Worm (Caenorhabditis elegans) whole organism, young adult: ENCODE data around the gene F58G6.3.

Experiments
- B0019.2 ChIP-seq: fragments of 200-800 bp; sonication (Bioruptor generic); conservative IDR thresholded peaks from 2 replicates; pipeline ENCODE4 v1.3.6; 2022; ENCODE audit warnings: missing genetic modification reagents, missing genetic modification characterization, missing compliant biosample characterization
- B0336.3 ChIP-seq: fragments of 200-800 bp; sonication (Bioruptor generic); IDR thresholded peaks from 2 replicates; pipeline ENCODE4 v1.3.6; 2022; ENCODE audit warnings: missing genetic modification characterization, missing compliant biosample characterization
- C06A6.2 ChIP-seq: fragments of 200-800 bp; sonication (Bioruptor generic); conservative IDR thresholded peaks from 2 replicates; pipeline ENCODE4 v1.3.6; 2022; ENCODE audit warnings: missing genetic modification characterization, missing compliant biosample characterization
- F22D6.2 ChIP-seq: sonication (generic microtip); optimal IDR thresholded peaks from 2 replicates; lab custom pipeline; 2016; ENCODE audit warnings: mild to moderate bottlenecking, missing genetic modification characterization, missing compliant biosample characterization
- F23B12.7 ChIP-seq: sonication (generic microtip); optimal IDR thresholded peaks from 2 replicates; lab custom pipeline; 2017; ENCODE audit warnings: missing genetic modification characterization, mild to moderate bottlenecking, missing compliant biosample characterization, antibody characterized with exemption, moderate library complexity; ENCODE audit not compliant: insufficient read depth
- F49E8.2 ChIP-seq: sonication (generic microtip); optimal IDR thresholded peaks from 3 replicates; lab custom pipeline; 2017; ENCODE audit warnings: missing genetic modification characterization, mild to moderate bottlenecking, missing compliant biosample characterization, antibody characterized with exemption, moderate library complexity; ENCODE audit not compliant: insufficient read depth
- K11D2.4 ChIP-seq: fragments of 200-800 bp; sonication (Bioruptor generic); IDR thresholded peaks from 2 replicates; pipeline ENCODE4 v1.3.6; 2022; ENCODE audit warnings: missing genetic modification reagents, missing genetic modification characterization, missing compliant biosample characterization
- Y53G8AR.9 ChIP-seq: fragments of 200-800 bp; sonication (Bioruptor generic); conservative IDR thresholded peaks from 2 replicates; pipeline ENCODE4 v1.3.6; 2022; ENCODE audit warnings: missing genetic modification reagents, missing genetic modification characterization, missing compliant biosample characterization
- ama-1 ChIP-seq, 3 experiments: fragments of 150-350 bp in 1 of 3; sonication (generic microtip) in 2 of 3; optimal IDR thresholded peaks; 2 replicates each; lab custom pipeline; 2014 to 2018; ENCODE audit warnings: missing biosample characterization in 2 of 3, missing genetic modification characterization in 2 of 3, missing genetic modification reagents in 2 of 3
- attf-5 ChIP-seq: fragments of 200-800 bp; sonication (Bioruptor generic); optimal IDR thresholded peaks from 2 replicates; lab custom pipeline; 2018; ENCODE audit warnings: mild to moderate bottlenecking, missing genetic modification characterization, missing compliant biosample characterization
- cebp-1 ChIP-seq, 2 experiments: fragments of 200-800 bp in 1 of 2; sonication (Bioruptor generic) in 1 of 2; sonication (generic microtip) in 1 of 2; IDR thresholded peaks in 1 of 2; optimal IDR thresholded peaks in 1 of 2; 2 replicates each; pipeline versions ENCODE4 v1.3.6 to Lab custom; 2017 to 2022; ENCODE audit warnings: missing compliant biosample characterization in 2 of 2, missing genetic modification characterization in 2 of 2, mild to moderate bottlenecking in 1 of 2, missing genetic modification reagents in 1 of 2, moderate library complexity in 1 of 2
- cebp-2 ChIP-seq: fragments of 200-800 bp; sonication (Bioruptor generic); IDR thresholded peaks from 2 replicates; pipeline ENCODE4 v1.3.6; 2022; ENCODE audit warnings: missing genetic modification characterization, missing compliant biosample characterization
- ceh-27 ChIP-seq: fragments of 200-800 bp; sonication (Bioruptor generic); optimal IDR thresholded peaks from 2 replicates; lab custom pipeline; 2018; ENCODE audit warnings: mild to moderate bottlenecking, missing genetic modification characterization, moderate library complexity, missing compliant biosample characterization
- ceh-91 ChIP-seq: fragments of 200-800 bp; sonication (Bioruptor generic); IDR thresholded peaks from 2 replicates; pipeline ENCODE4 v1.3.6; 2022; ENCODE audit warnings: missing genetic modification reagents, missing genetic modification characterization, missing compliant biosample characterization
- chd-7 ChIP-seq: sonication (generic microtip); optimal IDR thresholded peaks from 2 replicates; lab custom pipeline; 2016; ENCODE audit warnings: mild to moderate bottlenecking, missing genetic modification characterization, moderate library complexity, missing compliant biosample characterization
- dox-1 ChIP-seq: fragments of 200-800 bp; sonication (Bioruptor generic); IDR thresholded peaks from 2 replicates; pipeline ENCODE4 v1.3.6; 2022; ENCODE audit warnings: missing genetic modification reagents, missing genetic modification characterization, missing compliant biosample characterization
- egl-18 ChIP-seq: fragments of 200-800 bp; sonication (Bioruptor generic); IDR thresholded peaks from 2 replicates; pipeline ENCODE4 v1.3.6; 2022; ENCODE audit warnings: missing genetic modification reagents, missing genetic modification characterization, missing compliant biosample characterization
- him-1 ChIP-seq: sonication (generic microtip); optimal IDR thresholded peaks from 2 replicates; lab custom pipeline; 2016; ENCODE audit warnings: missing genotype, missing genetic modification reagents, missing genetic modification characterization, missing compliant biosample characterization
- hmg-1.2 ChIP-seq: fragments of 200-800 bp; sonication (Bioruptor generic); IDR thresholded peaks from 2 replicates; pipeline ENCODE4 v1.3.6; 2022; ENCODE audit warnings: missing genetic modification reagents, missing genetic modification characterization, missing compliant biosample characterization
- hmg-20 ChIP-seq: fragments of 200-800 bp; sonication (Bioruptor generic); IDR thresholded peaks from 2 replicates; pipeline ENCODE4 v1.3.6; 2022; ENCODE audit warnings: missing genetic modification reagents, missing genetic modification characterization, missing compliant biosample characterization
- lin-26 ChIP-seq: fragments of 200-800 bp; sonication (Bioruptor generic); IDR thresholded peaks from 2 replicates; pipeline ENCODE4 v1.3.6; 2022; ENCODE audit warnings: missing genetic modification reagents, missing genetic modification characterization, missing compliant biosample characterization
- lin-35 ChIP-seq, 3 experiments: fragments of 150-350 bp in 2 of 3; sonication (generic microtip) in 1 of 3; optimal IDR thresholded peaks; 2 replicates each; lab custom pipeline; 2014 to 2018; ENCODE audit warnings: missing biosample characterization in 3 of 3, missing genetic modification characterization in 3 of 3, missing genetic modification reagents in 3 of 3
- lin-40 ChIP-seq: sonication (generic microtip); optimal IDR thresholded peaks from 2 replicates; lab custom pipeline; 2016; ENCODE audit warnings: missing genetic modification characterization, mild to moderate bottlenecking, missing compliant biosample characterization, missing genotype, missing genetic modification reagents
- lin-54 ChIP-seq: fragments of 200-800 bp; sonication (Bioruptor generic); optimal IDR thresholded peaks from 2 replicates; lab custom pipeline; 2018; ENCODE audit warnings: mild to moderate bottlenecking, missing genetic modification characterization, missing compliant biosample characterization
- lir-1 ChIP-seq: fragments of 200-800 bp; sonication (Bioruptor generic); conservative IDR thresholded peaks from 2 replicates; pipeline ENCODE4 v1.3.6; 2022; ENCODE audit warnings: missing genetic modification reagents, missing genetic modification characterization, missing compliant biosample characterization
- lsl-1 ChIP-seq: fragments of 200-800 bp; sonication (Bioruptor generic); optimal IDR thresholded peaks from 2 replicates; lab custom pipeline; 2018; ENCODE audit warnings: mild to moderate bottlenecking, missing genetic modification characterization, moderate library complexity, missing compliant biosample characterization
- madf-8 ChIP-seq: fragments of 200-800 bp; sonication (Bioruptor generic); conservative IDR thresholded peaks from 2 replicates; pipeline ENCODE4 v1.3.6; 2022; ENCODE audit warnings: missing genetic modification reagents, missing genetic modification characterization, missing compliant biosample characterization
- mcd-1 ChIP-seq: fragments of 200-800 bp; sonication (Bioruptor generic); IDR thresholded peaks from 2 replicates; pipeline ENCODE4 v1.3.6; 2022; ENCODE audit warnings: missing genetic modification reagents, missing genetic modification characterization, missing compliant biosample characterization
- mes-4 ChIP-seq: sonication (generic microtip); optimal IDR thresholded peaks from 2 replicates; lab custom pipeline; 2016; ENCODE audit warnings: missing genotype, missing genetic modification characterization, missing compliant biosample characterization
- mxl-1 ChIP-seq: sonication (generic microtip); optimal IDR thresholded peaks from 2 replicates; lab custom pipeline; 2016; ENCODE audit warnings: missing genetic modification characterization, missing compliant biosample characterization
- nhr-80 ChIP-seq: sonication (generic microtip); optimal IDR thresholded peaks from 2 replicates; lab custom pipeline; 2016; ENCODE audit warnings: missing genetic modification characterization, missing compliant biosample characterization
- nhr-90 ChIP-seq: sonication (generic microtip); optimal IDR thresholded peaks from 2 replicates; lab custom pipeline; 2016; ENCODE audit warnings: missing genotype, mild to moderate bottlenecking, missing genetic modification characterization, missing compliant biosample characterization
- pha-4 ChIP-seq: fragments of 150-350 bp; sonication (generic microtip); optimal IDR thresholded peaks from 2 replicates; lab custom pipeline; 2014; ENCODE audit warnings: missing biosample characterization, missing genetic modification reagents, missing genetic modification characterization
- snpc-1.1 ChIP-seq: sonication (generic microtip); optimal IDR thresholded peaks from 2 replicates; lab custom pipeline; 2017; ENCODE audit warnings: missing genetic modification characterization, mild to moderate bottlenecking, missing compliant biosample characterization, antibody characterized with exemption, moderate library complexity, missing genotype, missing genetic modification reagents; ENCODE audit not compliant: insufficient read depth
- snpc-4 ChIP-seq, 5 experiments: fragments of 150-350 bp in 1 of 5; sonication (generic microtip) in 4 of 5; optimal IDR thresholded peaks; 2 replicates each; lab custom pipeline; 2014 to 2018; ENCODE audit warnings: missing genetic modification characterization in 5 of 5, missing biosample characterization in 3 of 5, antibody characterized with exemption in 2 of 5, mild to moderate bottlenecking in 2 of 5, missing compliant biosample characterization in 2 of 5, missing genotype in 2 of 5, moderate library complexity in 2 of 5, missing genetic modification reagents in 1 of 5
- somi-1 ChIP-seq: fragments of 200-800 bp; sonication (Bioruptor generic); optimal IDR thresholded peaks from 2 replicates; lab custom pipeline; 2018; ENCODE audit warnings: mild to moderate bottlenecking, missing genetic modification characterization, missing compliant biosample characterization
- sptf-2 ChIP-seq: fragments of 200-800 bp; sonication (Bioruptor generic); optimal IDR thresholded peaks from 2 replicates; lab custom pipeline; 2018; ENCODE audit warnings: mild to moderate bottlenecking, missing genetic modification characterization, missing compliant biosample characterization
- tlf-1 ChIP-seq: fragments of 200-800 bp; sonication (Bioruptor generic); optimal IDR thresholded peaks from 2 replicates; lab custom pipeline; 2018; ENCODE audit warnings: mild to moderate bottlenecking, missing genetic modification characterization, missing compliant biosample characterization
- ztf-18 ChIP-seq: sonication (generic microtip); optimal IDR thresholded peaks from 2 replicates; lab custom pipeline; 2016; ENCODE audit warnings: missing genotype, mild to moderate bottlenecking, missing genetic modification characterization, missing compliant biosample characterization
- ztf-22 ChIP-seq: fragments of 200-800 bp; sonication (Bioruptor generic); optimal IDR thresholded peaks from 2 replicates; lab custom pipeline; 2018; ENCODE audit warnings: mild to moderate bottlenecking, missing genetic modification characterization, moderate library complexity, missing compliant biosample characterization
- ztf-26 ChIP-seq: sonication (generic microtip); optimal IDR thresholded peaks from 2 replicates; lab custom pipeline; 2017; ENCODE audit warnings: missing genetic modification characterization, missing compliant biosample characterization

Gene F58G6.3

ce11 chrIV:9668103-9668672 is 14.9 kb downstream of the F58G6.3 start:
- TF ChIP-seq nhr-80 = peak; percentile 46
- no peak for TF ChIP-seq ceh-91
- peak; percentile 79 for TF ChIP-seq pha-4 (tag; lab: Kevin White, UChicago)
- no peak for TF ChIP-seq lin-54 (GFP tag; lab: Kevin White, UChicago)
- peak in 1 of 3 experiments; percentile 18 for TF ChIP-seq lin-35 (GFP tag; optimal IDR thresholded peaks at IDR 0.05; lab: Kevin White, UChicago)
- TF ChIP-seq cebp-1 (GFP tag; IDR thresholded peaks at IDR 0.05; lab: Robert Waterston, UW) = no peak
- TF ChIP-seq cebp-1 (tag; optimal IDR thresholded peaks at IDR 0.05; lab: Kevin White, UChicago) = peak; percentile 18

- TF ChIP-seq madf-8 (no peak), hmg-1.2 (peak; percentile 64), K11D2.4 (GFP tag; lab: Robert Waterston, UW) (0 out of 2 replicates have a peak, but pooled peaks have one; percentile 39), ztf-22 (no peak), B0336.3 (GFP tag; lab: Robert Waterston, UW) (0 out of 2 replicates have a peak, but pooled peaks have one; percentile 32), egl-18 (0 out of 2 replicates have a peak, but pooled peaks have one; percentile 4), mcd-1 (0 out of 2 replicates have a peak, but pooled peaks have one; percentile 17), snpc-1.1 (no peak), chd-7 (tag; lab: Kevin White, UChicago) (peak; percentile 55), somi-1 (GFP tag; lab: Kevin White, UChicago) (peak; percentile 31), lin-26 (GFP tag; lab: Robert Waterston, UW) (peak; percentile 62; the same call in 1 of the 2 replicates), ztf-26 (peak; percentile 12), lin-40 (tag; lab: Kevin White, UChicago) (peak; percentile 37), attf-5 (GFP tag; lab: Kevin White, UChicago) (peak; percentile 13), ceh-27 (GFP tag; lab: Kevin White, UChicago) (peak; percentile 45), nhr-90 (tag; lab: Kevin White, UChicago) (no peak), cebp-1 (GFP tag; IDR thresholded peaks at IDR 0.05; lab: Robert Waterston, UW) (no peak), cebp-1 (tag; optimal IDR thresholded peaks at IDR 0.05; lab: Kevin White, UChicago) (peak; percentile 36), lir-1 (GFP tag; lab: Robert Waterston, UW) (no peak), him-1 (tag; lab: Kevin White, UChicago) (no peak)
Observed at ce11 chrIV:9669969-9670368, 16.6 kb downstream of the F58G6.3 start.

- TF ChIP-seq mxl-1 (tag; lab: Kevin White, UChicago) (no peak), F49E8.2 (tag; lab: Kevin White, UChicago) (no peak), snpc-4 (GFP tag; optimal IDR thresholded peaks at IDR 0.05; lab: Kevin White, UChicago) (no peak), snpc-4 (tag; optimal IDR thresholded peaks at IDR 0.05; lab: Kevin White, UChicago) (peak in 1 of 4 experiments; percentile 11), F22D6.2 (tag; lab: Kevin White, UChicago) (no peak), cebp-2 (GFP tag; lab: Robert Waterston, UW) (no peak), B0019.2 (GFP tag; lab: Robert Waterston, UW) (no peak), lin-54 (GFP tag; lab: Kevin White, UChicago) (peak; percentile 10), lsl-1 (no peak), nhr-90 (tag; lab: Kevin White, UChicago) (no peak), Y53G8AR.9 (no peak), mes-4 (tag; lab: Kevin White, UChicago) (no peak), tlf-1 (GFP tag; lab: Kevin White, UChicago) (peak; percentile 20), ztf-18 (no peak), sptf-2 (GFP tag; lab: Kevin White, UChicago) (no peak), C06A6.2 (GFP tag; lab: Robert Waterston, UW) (0 out of 2 replicates have a peak, but pooled peaks have one; percentile 46), F23B12.7 (tag; lab: Kevin White, UChicago) (peak; percentile 37), somi-1 (GFP tag; lab: Kevin White, UChicago) (peak; percentile 53), ama-1 (optimal IDR thresholded peaks at IDR 0.05; lab: Kevin White, UChicago) (peak; percentile 58), ama-1 (GFP tag; optimal IDR thresholded peaks at IDR 0.05; lab: Kevin White, UChicago) (no peak), nhr-80 (peak; percentile 88), hmg-1.2 (peak; percentile 24; the same call in 1 of the 2 replicates), dox-1 (GFP tag; lab: Robert Waterston, UW) (no peak; the same call in 1 of the 2 replicates), hmg-20 (GFP tag; lab: Robert Waterston, UW) (no peak), lin-40 (tag; lab: Kevin White, UChicago) (peak; percentile 67)
Observed at ce11 chrIV:9671001-9671652, 17.8 kb downstream of the F58G6.3 start.
